Fruit fly (Drosophila melanogaster) whole organism, embryonic: ENCODE results near the gene RabGGTa.

Experiments used
- Aef1 ChIP-seq: fragments of 200-800 bp; sonication (Bioruptor generic); IDR thresholded peaks from 3 replicates; pipeline ENCODE4 v1.3.6; 2022; ENCODE audit warnings: missing biosample characterization, missing genetic modification characterization
- Bdp1 ChIP-seq: fragments of 200-800 bp; sonication (Bioruptor generic); optimal IDR thresholded peaks from 3 replicates; lab custom pipeline; 2016; ENCODE audit warnings: missing biosample characterization, missing genetic modification characterization
- CG10366 ChIP-seq: fragments of 200-800 bp; sonication (Bioruptor generic); IDR thresholded peaks from 2 replicates; pipeline ENCODE4 v1.3.6; 2022; ENCODE audit warnings: missing biosample characterization, missing genetic modification characterization
- CG10654 ChIP-seq: fragments of 200-800 bp; sonication (Bioruptor generic); optimal IDR thresholded peaks from 2 replicates; lab custom pipeline; 2016; ENCODE audit warnings: missing biosample characterization, missing genetic modification characterization
- CG10959 ChIP-seq: fragments of 200-800 bp; sonication (Bioruptor generic); IDR thresholded peaks from 2 replicates; pipeline ENCODE4 v1.3.6; 2022; ENCODE audit warnings: missing biosample characterization, missing genetic modification characterization
- CG11085 ChIP-seq: fragments of 200-800 bp; sonication (Bioruptor generic); IDR thresholded peaks from 2 replicates; pipeline ENCODE4 v1.3.6; 2022; ENCODE audit warnings: missing biosample characterization, missing genetic modification characterization
- CG1233 ChIP-seq: fragments of 200-800 bp; sonication (Bioruptor generic); optimal IDR thresholded peaks from 4 replicates; lab custom pipeline; 2018; ENCODE audit warnings: missing biosample characterization, mild to moderate bottlenecking, missing genetic modification characterization
- CG12744 ChIP-seq: fragments of 200-800 bp; sonication (Bioruptor generic); optimal IDR thresholded peaks from 2 replicates; lab custom pipeline; 2016; ENCODE audit warnings: missing biosample characterization, missing genetic modification characterization
- CG13123 ChIP-seq: fragments of 200-800 bp; sonication (Bioruptor generic); optimal IDR thresholded peaks from 2 replicates; lab custom pipeline; 2016; ENCODE audit warnings: missing biosample characterization, missing genetic modification characterization
- CG13775 ChIP-seq: fragments of 200-800 bp; sonication (Bioruptor generic); optimal IDR thresholded peaks from 3 replicates; lab custom pipeline; 2017; ENCODE audit warnings: missing biosample characterization, mild to moderate bottlenecking, missing genetic modification characterization
- CG14441 ChIP-seq: fragments of 200-800 bp; sonication (Bioruptor generic); IDR thresholded peaks from 2 replicates; pipeline ENCODE4 v1.3.6; 2022; ENCODE audit warnings: missing biosample characterization, missing genetic modification characterization
- CG14667 ChIP-seq: fragments of 200-800 bp; sonication (Bioruptor generic); IDR thresholded peaks from 2 replicates; pipeline ENCODE4 v1.3.6; 2022; ENCODE audit warnings: missing biosample characterization, missing genetic modification characterization
- CG15514 ChIP-seq: fragments of 200-800 bp; sonication (Bioruptor generic); optimal IDR thresholded peaks from 3 replicates; lab custom pipeline; 2017; ENCODE audit warnings: missing biosample characterization, missing genetic modification characterization, mild to moderate bottlenecking, moderate library complexity, missing genetic modification reagents
- CG16863 ChIP-seq: fragments of 200-800 bp; sonication (Bioruptor generic); optimal IDR thresholded peaks from 3 replicates; lab custom pipeline; 2016; ENCODE audit warnings: missing biosample characterization, missing genetic modification characterization
- CG17612 ChIP-seq: fragments of 200-800 bp; sonication (Bioruptor generic); IDR thresholded peaks from 2 replicates; pipeline ENCODE4 v1.3.6; 2022; ENCODE audit warnings: missing biosample characterization, missing genetic modification characterization
- CG17829 ChIP-seq: fragments of 200-800 bp; optimal IDR thresholded peaks from 2 replicates; lab custom pipeline; 2019; ENCODE audit warnings: missing biosample characterization, mild to moderate bottlenecking, missing genetic modification characterization, moderate library complexity
- CG18476 ChIP-seq: fragments of 200-800 bp; sonication (Bioruptor generic); optimal IDR thresholded peaks from 2 replicates; lab custom pipeline; 2016; ENCODE audit warnings: missing biosample characterization, mild to moderate bottlenecking, missing genetic modification characterization
- CG2875 ChIP-seq: fragments of 200-800 bp; sonication (Bioruptor generic); optimal IDR thresholded peaks from 2 replicates; lab custom pipeline; 2017; ENCODE audit warnings: missing biosample characterization, mild to moderate bottlenecking, missing genetic modification characterization, missing genetic modification reagents
- CG30403 ChIP-seq: fragments of 200-800 bp; sonication (Bioruptor generic); optimal IDR thresholded peaks from 3 replicates; lab custom pipeline; 2016; ENCODE audit warnings: missing biosample characterization, missing genetic modification characterization
- CG31224 ChIP-seq: fragments of 200-800 bp; sonication (Bioruptor generic); IDR thresholded peaks from 2 replicates; pipeline ENCODE4 v1.3.6; 2022; ENCODE audit warnings: missing biosample characterization, missing genetic modification characterization
- CG34376 ChIP-seq: fragments of 200-800 bp; sonication (Bioruptor generic); optimal IDR thresholded peaks from 2 replicates; lab custom pipeline; 2018; ENCODE audit warnings: missing biosample characterization, mild to moderate bottlenecking, missing genetic modification characterization
- CG4404 ChIP-seq: fragments of 200-800 bp; sonication (Bioruptor generic); IDR thresholded peaks from 2 replicates; pipeline ENCODE4 v1.3.6; 2022; ENCODE audit warnings: missing biosample characterization, missing genetic modification characterization
- CG4854 ChIP-seq: fragments of 200-800 bp; sonication (Bioruptor generic); optimal IDR thresholded peaks from 2 replicates; lab custom pipeline; 2016; ENCODE audit warnings: missing biosample characterization, missing genetic modification characterization, inconsistent platforms
- CG7372 ChIP-seq: fragments of 200-800 bp; sonication (Bioruptor generic); IDR thresholded peaks from 2 replicates; pipeline ENCODE4 v1.3.6; 2022; ENCODE audit warnings: missing biosample characterization, missing genetic modification characterization
- CG7745 ChIP-seq: fragments of 200-800 bp; sonication (Bioruptor generic); optimal IDR thresholded peaks from 2 replicates; lab custom pipeline; 2018; ENCODE audit warnings: missing biosample characterization, mild to moderate bottlenecking, missing genetic modification characterization, moderate library complexity
- CG7786 ChIP-seq: fragments of 200-800 bp; sonication (Bioruptor generic); optimal IDR thresholded peaks from 2 replicates; lab custom pipeline; 2016; ENCODE audit warnings: missing biosample characterization, missing genetic modification characterization
- CG9797 ChIP-seq: fragments of 200-800 bp; sonication (Bioruptor generic); optimal IDR thresholded peaks from 3 replicates; lab custom pipeline; 2018; ENCODE audit warnings: missing biosample characterization, mild to moderate bottlenecking, missing genetic modification characterization
- CG9876 ChIP-seq: fragments of 200-800 bp; sonication (Bioruptor generic); optimal IDR thresholded peaks from 2 replicates; lab custom pipeline; 2016; ENCODE audit warnings: missing biosample characterization, missing genetic modification characterization
- Ets65A ChIP-seq: fragments of 200-800 bp; sonication (Bioruptor generic); peaks from one replicate; lab custom pipeline; 2016; ENCODE audit warnings: missing biosample characterization, missing genetic modification characterization
- GATAe ChIP-seq: fragments of 200-800 bp; sonication (Bioruptor generic); conservative IDR thresholded peaks from 2 replicates; pipeline ENCODE4 v1.3.6; 2022; ENCODE audit warnings: missing biosample characterization, missing genetic modification characterization
- Hr3 ChIP-seq: fragments of 200-800 bp; sonication (Bioruptor generic); optimal IDR thresholded peaks from 3 replicates; lab custom pipeline; 2016; ENCODE audit warnings: missing biosample characterization, missing genetic modification characterization
- Nf-YC ChIP-seq: fragments of 200-800 bp; optimal IDR thresholded peaks from 3 replicates; lab custom pipeline; 2019; ENCODE audit warnings: missing biosample characterization, mild to moderate bottlenecking, missing genetic modification characterization, moderate library complexity
- Sin3A ChIP-seq: fragments of >200 bp; optimal IDR thresholded peaks from 2 replicates; lab custom pipeline; 2018
- ac ChIP-seq: fragments of 200-800 bp; sonication (Bioruptor generic); optimal IDR thresholded peaks from 3 replicates; lab custom pipeline; 2017; ENCODE audit warnings: missing biosample characterization, mild to moderate bottlenecking, missing genetic modification characterization
- ap ChIP-seq: fragments of 200-800 bp; sonication (Bioruptor generic); IDR thresholded peaks from 2 replicates; pipeline ENCODE4 v1.3.6; 2022; ENCODE audit warnings: missing biosample characterization, missing genetic modification characterization
- ase ChIP-seq: fragments of 200-800 bp; sonication (Bioruptor generic); IDR thresholded peaks from 3 replicates; pipeline ENCODE4 v1.3.6; 2022; ENCODE audit warnings: missing biosample characterization, missing genetic modification characterization
- corto ChIP-seq: fragments of 200-800 bp; sonication (Bioruptor generic); optimal IDR thresholded peaks from 2 replicates; lab custom pipeline; 2016; ENCODE audit warnings: missing biosample characterization, mild to moderate bottlenecking, missing genetic modification characterization, moderate library complexity
- exex ChIP-seq: fragments of 200-800 bp; sonication (Bioruptor generic); optimal IDR thresholded peaks from 4 replicates; lab custom pipeline; 2018; ENCODE audit warnings: missing biosample characterization, mild to moderate bottlenecking, missing genetic modification characterization, moderate library complexity
- fru ChIP-seq: fragments of >200 bp; optimal IDR thresholded peaks from 2 replicates; lab custom pipeline; 2017
- gfzf ChIP-seq: fragments of 200-800 bp; sonication (Bioruptor generic); optimal IDR thresholded peaks from 2 replicates; lab custom pipeline; 2016; ENCODE audit warnings: missing biosample characterization, mild to moderate bottlenecking, missing genetic modification characterization, moderate library complexity
- lbe ChIP-seq: fragments of 200-800 bp; sonication (Bioruptor generic); optimal IDR thresholded peaks from 2 replicates; lab custom pipeline; 2016; ENCODE audit warnings: missing biosample characterization, mild to moderate bottlenecking, missing genetic modification characterization
- lmd ChIP-seq: fragments of 200-800 bp; sonication (Bioruptor generic); IDR thresholded peaks from 2 replicates; pipeline ENCODE4 v1.3.6; 2022; ENCODE audit warnings: missing biosample characterization, missing genetic modification characterization
- nau ChIP-seq: fragments of 200-800 bp; sonication (Bioruptor generic); optimal IDR thresholded peaks from 3 replicates; lab custom pipeline; 2017; ENCODE audit warnings: missing biosample characterization, mild to moderate bottlenecking, missing genetic modification characterization, missing genetic modification reagents
- nerfin-1 ChIP-seq: fragments of 200-800 bp; sonication (Bioruptor generic); optimal IDR thresholded peaks from 3 replicates; lab custom pipeline; 2019; ENCODE audit warnings: missing biosample characterization, mild to moderate bottlenecking, missing genetic modification characterization, moderate library complexity
- pum ChIP-seq: fragments of 200-800 bp; sonication (Bioruptor generic); optimal IDR thresholded peaks from 2 replicates; lab custom pipeline; 2016; ENCODE audit warnings: missing biosample characterization, missing genetic modification characterization
- ranshi ChIP-seq: fragments of 200-800 bp; sonication (Bioruptor generic); IDR thresholded peaks from 2 replicates; pipeline ENCODE4 v1.3.6; 2022; ENCODE audit warnings: missing biosample characterization, missing genetic modification characterization
- ro ChIP-seq: fragments of 200-800 bp; sonication (Bioruptor generic); IDR thresholded peaks from 2 replicates; pipeline ENCODE4 v1.3.6; 2022; ENCODE audit warnings: missing biosample characterization, missing genetic modification characterization
- row ChIP-seq: fragments of 200-800 bp; sonication (Bioruptor generic); IDR thresholded peaks from 3 replicates; pipeline ENCODE4 v1.3.6; 2022; ENCODE audit warnings: missing biosample characterization, missing genetic modification characterization
- sens ChIP-seq: fragments of 200-800 bp; sonication (Bioruptor generic); peaks from one replicate; lab custom pipeline; 2016; ENCODE audit warnings: missing biosample characterization, missing genetic modification characterization
- sug ChIP-seq: fragments of 200-800 bp; optimal IDR thresholded peaks from 2 replicates; lab custom pipeline; 2019; ENCODE audit warnings: missing biosample characterization, mild to moderate bottlenecking, missing genetic modification characterization, moderate library complexity
- usp ChIP-seq: fragments of >200 bp; optimal IDR thresholded peaks from 2 replicates; lab custom pipeline; 2017; ENCODE audit warnings: missing biosample characterization, missing genetic modification characterization

The RabGGTa gene

DNA sequence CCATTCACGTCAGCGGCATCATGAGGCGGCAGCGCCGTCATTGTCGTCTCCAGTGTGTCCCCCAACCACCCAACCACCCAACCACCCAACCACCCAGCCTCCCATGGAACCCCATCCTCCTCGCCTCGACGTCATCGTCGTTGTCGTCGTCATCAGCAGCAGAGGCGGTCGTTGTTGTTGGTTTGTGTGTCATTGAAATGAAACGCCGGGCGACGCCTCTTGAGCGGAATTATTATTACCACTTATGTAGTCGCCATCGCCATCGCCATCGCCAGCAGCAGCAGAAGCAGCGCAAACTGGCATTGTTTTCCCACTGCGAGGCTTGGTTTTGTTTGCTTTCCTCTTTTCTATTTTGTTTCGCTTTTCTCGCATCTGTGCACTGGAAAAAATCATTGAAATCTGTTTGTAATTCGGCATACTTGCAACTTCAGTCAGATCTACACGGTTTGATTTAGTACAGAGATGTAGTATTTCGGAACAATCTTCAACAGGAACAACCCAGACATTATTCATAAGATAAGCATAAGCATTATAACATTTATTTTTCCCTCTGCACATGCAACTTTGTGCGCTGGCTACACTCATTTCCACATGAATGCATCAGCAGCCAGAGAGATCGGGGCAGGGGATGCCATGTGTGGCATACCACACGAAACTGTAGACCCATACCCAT lies 14.9 kb upstream of the RabGGTa start (continued):
- peak; percentile 90 for TF ChIP-seq ro (GFP tag; lab: Robert Waterston, UW)
- peak; percentile 64 for TF ChIP-seq CG9797 (GFP tag; lab: Kevin White, UChicago)
- TF ChIP-seq CG2875 (GFP tag; lab: Kevin White, UChicago): peak; percentile 99
- TF ChIP-seq GATAe (GFP tag; lab: Robert Waterston, UW): no peak; the same call in 1 of the 2 replicates
- peak; percentile 65 for TF ChIP-seq CG11085 (GFP tag; lab: Robert Waterston, UW)
- peak; percentile 99 for TF ChIP-seq CG17829 (tag; lab: Kevin White, UChicago)
- peak; percentile 93 for TF ChIP-seq CG4854 (GFP tag; lab: Kevin White, UChicago)
- peak; percentile 81 for TF ChIP-seq CG7372 (GFP tag; lab: Robert Waterston, UW)
- peak; percentile 96 for TF ChIP-seq CG7786
- peak; percentile 94 for TF ChIP-seq CG18476 (GFP tag; lab: Kevin White, UChicago)
- peak; percentile 92 for TF ChIP-seq CG14667 (GFP tag; lab: Robert Waterston, UW)
- TF ChIP-seq lbe (GFP tag; lab: Kevin White, UChicago): peak; percentile 22
- no peak for TF ChIP-seq fru (lab: Kevin White, UChicago)
- peak; percentile 93 for TF ChIP-seq lmd (GFP tag; lab: Robert Waterston, UW)
- no peak for TF ChIP-seq usp (GFP tag; lab: Kevin White, UChicago)
- TF ChIP-seq CG7745: peak; percentile 94
- TF ChIP-seq CG30403 (GFP tag; lab: Kevin White, UChicago): peak; percentile 95
- TF ChIP-seq CG10366 (GFP tag; lab: Robert Waterston, UW): peak; percentile 91
- peak; percentile 62; the same call in 2 of the 3 replicates for TF ChIP-seq Aef1 (GFP tag; lab: Robert Waterston, UW)
- peak; percentile 99 for TF ChIP-seq Ets65A
- peak; percentile 30 for TF ChIP-seq Nf-YC (tag; lab: Kevin White, UChicago)
- TF ChIP-seq CG9876: peak; percentile 94
- peak; percentile 96 for TF ChIP-seq CG1233
- peak; percentile 98 for TF ChIP-seq ac (GFP tag; lab: Kevin White, UChicago)
- TF ChIP-seq CG4404 (GFP tag; lab: Robert Waterston, UW): peak; percentile 97
- peak; percentile 95 for TF ChIP-seq nerfin-1 (tag; lab: Kevin White, UChicago)
- TF ChIP-seq pum (GFP tag; lab: Kevin White, UChicago): peak; percentile 98
- TF ChIP-seq CG17612 (GFP tag; lab: Robert Waterston, UW): peak; percentile 72
- peak; percentile 31 for TF ChIP-seq exex
- peak; percentile 95 for TF ChIP-seq ap (GFP tag; lab: Robert Waterston, UW)
- peak; percentile 71 for TF ChIP-seq CG31224 (GFP tag; lab: Robert Waterston, UW)
- peak; percentile 29 for TF ChIP-seq gfzf (GFP tag; lab: Kevin White, UChicago)
- TF ChIP-seq CG34376 (GFP tag; lab: Kevin White, UChicago): no peak
- TF ChIP-seq CG13775 (GFP tag; lab: Kevin White, UChicago): peak; percentile 95
- peak; percentile 100 for TF ChIP-seq sens (GFP tag; lab: Kevin White, UChicago)
- TF ChIP-seq CG14441 (GFP tag; lab: Robert Waterston, UW): peak; percentile 80
- peak; percentile 94 for TF ChIP-seq nau (GFP tag; lab: Kevin White, UChicago)
- peak; percentile 94 for TF ChIP-seq ranshi (GFP tag; lab: Robert Waterston, UW)
- TF ChIP-seq CG13123 (GFP tag; lab: Kevin White, UChicago): peak; percentile 96
- TF ChIP-seq sug (tag; lab: Kevin White, UChicago): peak; percentile 29
- peak; percentile 34 for TF ChIP-seq CG15514
- peak; percentile 95 for TF ChIP-seq row (GFP tag; lab: Robert Waterston, UW)
- peak; percentile 98 for TF ChIP-seq CG10959 (GFP tag; lab: Robert Waterston, UW)
- peak; percentile 97 for TF ChIP-seq Hr3 (GFP tag; lab: Kevin White, UChicago)
- TF ChIP-seq CG12744 (GFP tag; lab: Kevin White, UChicago): peak; percentile 92
- peak; percentile 91 for TF ChIP-seq ase (GFP tag; lab: Robert Waterston, UW)
- no peak for TF ChIP-seq corto (GFP tag; lab: Kevin White, UChicago)
- peak; percentile 92 for TF ChIP-seq Bdp1
- peak; percentile 97 for TF ChIP-seq CG10654 (GFP tag; lab: Kevin White, UChicago)
- TF ChIP-seq Sin3A (lab: Kevin White, UChicago): no peak
- peak; percentile 98 for TF ChIP-seq CG16863 (GFP tag; lab: Kevin White, UChicago)
